Comparison of ENCODE assay signal across 2 fruit fly cellular contexts in genomic region chr3R:9904730-9905129, dm6.
TF ChIP-seq lines count a peak whose summit lies in the region.

No protein-coding gene starts in this region.

- TF ChIP-seq CTCF in whole organism, embryonic (GFP tag; optimal IDR thresholded peaks at IDR 0.05; lab: Kevin White, UChicago): no peak

TF ChIP-seq in whole organism, embryonic, 481 proteins besides CTCF, POLR2A, EP300 and RAD21:
- TF ChIP-seq vvl (GFP tag; IDR thresholded peaks at IDR 0.05; lab: Robert Waterston, UW) (peak; percentile 73), CG17328 (GFP tag; IDR thresholded peaks at IDR 0.05; lab: Robert Waterston, UW) (0 out of 2 replicates have a peak, but pooled peaks have one; percentile 1), crol (GFP tag; IDR thresholded peaks at IDR 0.05; lab: Robert Waterston, UW) (peak; percentile 52), so (GFP tag; IDR thresholded peaks at IDR 0.05; lab: Robert Waterston, UW) (no peak), Awh (GFP tag; IDR thresholded peaks at IDR 0.05; lab: Robert Waterston, UW) (0 out of 2 replicates have a peak, but pooled peaks have one; percentile 27), exex (tag; optimal IDR thresholded peaks at IDR 0.05; lab: Kevin White, UChicago) (no peak), Ets65A (GFP tag; lab: Kevin White, UChicago) (peak; percentile 20), sim (GFP tag; IDR thresholded peaks at IDR 0.05; lab: Robert Waterston, UW) (no peak), ci (GFP tag; IDR thresholded peaks at IDR 0.05; lab: Robert Waterston, UW) (0 out of 3 replicates have a peak, but pooled peaks have one; percentile 21)

TF ChIP-seq in whole organism, prepupa, 60 proteins besides CTCF, POLR2A, EP300 and RAD21:
- peak; percentile 39 for TF ChIP-seq svp (GFP tag; lab: Kevin White, UChicago)
- no peak for TF ChIP-seq Sox102F (GFP tag; optimal IDR thresholded peaks at IDR 0.05; lab: Kevin White, UChicago)
- TF ChIP-seq Eip78C (GFP tag; lab: Kevin White, UChicago): peak; percentile 6
